Fruit fly (Drosophila melanogaster) whole organism, adult: ENCODE measurements around the gene dsd.

Experiments used
- CG1620 ChIP-seq: fragments of 200-800 bp; sonication (Bioruptor generic); optimal IDR thresholded peaks from 2 replicates; lab custom pipeline; 2016; ENCODE audit warnings: missing biosample characterization, missing genetic modification characterization
- bab1 ChIP-seq: fragments of 200-800 bp; sonication (Bioruptor generic); optimal IDR thresholded peaks from 3 replicates; lab custom pipeline; 2019; ENCODE audit warnings: missing biosample characterization, mild to moderate bottlenecking, missing genetic modification characterization, moderate library complexity
- cnc ChIP-seq, 2 experiments: fragments of >200 bp; optimal IDR thresholded peaks; 2 replicates each; lab custom pipeline; 2017

DNA sequence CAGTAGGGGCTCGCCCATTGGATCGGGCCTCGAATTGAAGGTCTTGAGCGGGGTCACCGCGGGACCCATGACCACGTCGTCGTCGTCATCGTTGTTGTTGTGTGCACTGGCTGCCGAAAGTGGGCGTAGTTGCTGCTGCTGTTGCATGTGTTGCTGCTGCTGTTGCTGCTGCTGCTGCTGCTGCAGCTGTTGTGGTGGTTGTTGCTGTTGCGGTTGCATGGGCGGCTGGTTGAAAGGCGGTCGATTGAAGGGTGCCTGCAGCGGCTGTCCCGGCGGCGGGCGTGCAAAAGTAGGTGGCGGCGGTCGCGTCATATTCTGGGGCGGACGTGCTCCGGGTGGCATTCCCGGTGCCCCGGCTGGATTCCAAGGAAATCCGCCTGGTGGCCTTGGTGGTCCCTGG, 40.6 kb upstream of the dsd start:
- TF ChIP-seq CG1620 (no peak), bab1 (GFP tag; lab: Kevin White, UChicago) (no peak), cnc (optimal IDR thresholded peaks at IDR 0.05; lab: Kevin White, UChicago) (no peak)
